Worm (Caenorhabditis elegans): ENCODE data around the gene egrh-2.

egrh-2 gene

ce11 chrIV:951569-951968 lies 38.7 kb downstream of the egrh-2 start:
- no peak for TF ChIP-seq daf-12 (tag; optimal IDR thresholded peaks at IDR 0.05)
- TF ChIP-seq egl-27 (tag; optimal IDR thresholded peaks at IDR 0.05) = no peak
- no peak for TF ChIP-seq ztf-4 (tag; optimal IDR thresholded peaks at IDR 0.05)
- TF ChIP-seq nhr-11 (tag; optimal IDR thresholded peaks at IDR 0.05) = no peak
- no peak for TF ChIP-seq pqm-1 (tag; optimal IDR thresholded peaks at IDR 0.05)
- no peak for TF ChIP-seq aly-2 (tag; optimal IDR thresholded peaks at IDR 0.05)
- TF ChIP-seq nhr-237 (tag; optimal IDR thresholded peaks at IDR 0.05) = no peak
- no peak for TF ChIP-seq snpc-4 (tag; optimal IDR thresholded peaks at IDR 0.05)
- no peak for TF ChIP-seq ZK546.5 (tag; optimal IDR thresholded peaks at IDR 0.05)
- no peak for TF ChIP-seq ama-1 (optimal IDR thresholded peaks at IDR 0.05)
- TF ChIP-seq lin-39 (tag; optimal IDR thresholded peaks at IDR 0.05) = no peak

ce11 chrIV:949940-950592 lies 40.2 kb downstream of the egrh-2 start:
- TF ChIP-seq lin-15B (tag; optimal IDR thresholded peaks at IDR 0.05) = no peak
- TF ChIP-seq fkh-2 (tag; optimal IDR thresholded peaks at IDR 0.05) = no peak
- peak; percentile 9 for TF ChIP-seq nhr-23 (tag; optimal IDR thresholded peaks at IDR 0.05)

- TF ChIP-seq elt-2 (tag; optimal IDR thresholded peaks at IDR 0.05) (peak; percentile 86), pqm-1 (tag; optimal IDR thresholded peaks at IDR 0.05) (peak; percentile 87), nhr-28 (tag; optimal IDR thresholded peaks at IDR 0.05) (no peak), pha-4 (tag; optimal IDR thresholded peaks at IDR 0.05) (peak; percentile 13), nhr-25 (tag; optimal IDR thresholded peaks at IDR 0.05) (no peak), ceh-82 (tag; optimal IDR thresholded peaks at IDR 0.05) (no peak), skn-1 (tag; optimal IDR thresholded peaks at IDR 0.05) (no peak), elt-1 (tag; optimal IDR thresholded peaks at IDR 0.05) (no peak)
Measured at ce11 chrIV:945601-946000, 44.7 kb downstream of the egrh-2 start, which contains the start of gene faah-3. Gene faah-3 (minus strand): TSS chrIV:945653.

ce11 chrIV:935725-936124 lies 54.5 kb downstream of the egrh-2 start, which contains the start of gene F58H7.1:
Gene F58H7.1 (minus strand): TSS chrIV:935825.
- TF ChIP-seq ceh-16 (tag; optimal IDR thresholded peaks at IDR 0.05) (no peak), lin-39 (tag; optimal IDR thresholded peaks at IDR 0.05) (peak; percentile 36)

Measured in whole organism, L3 larva.